Fruit fly (Drosophila melanogaster): ENCODE results near the gene CG14830.

dm6 chr3L:7249167-7249566 is 14.6 kb downstream of the CG14830 start, which contains the start of gene Cdc27:
- TF ChIP-seq CG34367 (tag; optimal IDR thresholded peaks at IDR 0.05): no peak
- TF ChIP-seq CG8159 (tag; optimal IDR thresholded peaks at IDR 0.05): peak; percentile 49
- peak; percentile 40; the same call in 1 of the 2 replicates for TF ChIP-seq Ets98B (GFP tag; IDR thresholded peaks at IDR 0.05)
- peak; percentile 45; the same call in 1 of the 3 replicates for TF ChIP-seq CG4496 (GFP tag; IDR thresholded peaks at IDR 0.05)
- no peak for TF ChIP-seq CG8301 (tag; optimal IDR thresholded peaks at IDR 0.05)
- no peak for TF ChIP-seq CG12605 (GFP tag; IDR thresholded peaks at IDR 0.05)
- TF ChIP-seq CG32121 (GFP tag; IDR thresholded peaks at IDR 0.05): no peak
- peak; percentile 31 for TF ChIP-seq CG15710 (tag; optimal IDR thresholded peaks at IDR 0.05)
- no peak for TF ChIP-seq CG17806 (tag; optimal IDR thresholded peaks at IDR 0.05)
